Worm (Caenorhabditis elegans) whole organism, late embryonic: ENCODE results near the gene B0334.5.
A peak's percentile ranks its signal among the peaks of the same experiment; 100 is the strongest.

Experiments used
- C08G9.2 ChIP-seq: sonication (generic microtip); optimal IDR thresholded peaks from 2 replicates; lab custom pipeline; 2016; ENCODE audit warnings: mild to moderate bottlenecking, missing genetic modification characterization, moderate library complexity, missing compliant biosample characterization
- F13H6.1 ChIP-seq: sonication (generic microtip); optimal IDR thresholded peaks from 2 replicates; lab custom pipeline; 2016; ENCODE audit warnings: missing genetic modification characterization, missing compliant biosample characterization
- ceh-22 ChIP-seq: sonication (generic microtip); optimal IDR thresholded peaks from 2 replicates; lab custom pipeline; 2017; ENCODE audit warnings: missing biosample characterization, missing genetic modification characterization
- ceh-24 ChIP-seq: sonication (generic microtip); optimal IDR thresholded peaks from 2 replicates; lab custom pipeline; 2016; ENCODE audit warnings: mild to moderate bottlenecking, missing genetic modification characterization, missing compliant biosample characterization
- ceh-34 ChIP-seq: sonication (generic microtip); optimal IDR thresholded peaks from 2 replicates; lab custom pipeline; 2016; ENCODE audit warnings: mild to moderate bottlenecking, missing genetic modification characterization, missing compliant biosample characterization
- ceh-48 ChIP-seq: sonication (generic microtip); optimal IDR thresholded peaks from 2 replicates; lab custom pipeline; 2016; ENCODE audit warnings: missing genetic modification characterization, inconsistent platforms, missing compliant biosample characterization
- ceh-6 ChIP-seq: fragments of 200-800 bp; sonication (Bioruptor generic); optimal IDR thresholded peaks from 2 replicates; lab custom pipeline; 2018; ENCODE audit warnings: mild to moderate bottlenecking, missing genetic modification characterization, missing compliant biosample characterization
- ceh-9 ChIP-seq: sonication (generic microtip); optimal IDR thresholded peaks from 2 replicates; lab custom pipeline; 2016; ENCODE audit warnings: mild to moderate bottlenecking, missing genetic modification characterization, inconsistent platforms, missing compliant biosample characterization
- che-1 ChIP-seq: sonication (generic microtip); optimal IDR thresholded peaks from 2 replicates; lab custom pipeline; 2016; ENCODE audit warnings: mild to moderate bottlenecking, missing genetic modification characterization, missing compliant biosample characterization
- dve-1 ChIP-seq: sonication (generic microtip); optimal IDR thresholded peaks from 2 replicates; lab custom pipeline; 2017; ENCODE audit warnings: antibody characterized with exemption, mild to moderate bottlenecking, missing genetic modification characterization, missing compliant biosample characterization
- elt-2 ChIP-seq: sonication (generic microtip); optimal IDR thresholded peaks from 2 replicates; lab custom pipeline; 2016; ENCODE audit warnings: missing genetic modification reagents, missing genetic modification characterization, missing compliant biosample characterization
- elt-4 ChIP-seq: sonication (generic microtip); optimal IDR thresholded peaks from 2 replicates; lab custom pipeline; 2016; ENCODE audit warnings: missing genetic modification characterization, missing compliant biosample characterization
- ets-4 ChIP-seq: sonication (generic microtip); optimal IDR thresholded peaks from 2 replicates; lab custom pipeline; 2016; ENCODE audit warnings: missing genetic modification characterization, missing compliant biosample characterization
- fax-1 ChIP-seq: sonication (generic microtip); optimal IDR thresholded peaks from 2 replicates; lab custom pipeline; 2016; ENCODE audit warnings: missing genotype, missing genetic modification characterization, missing compliant biosample characterization
- fkh-10 ChIP-seq: fragments of 150-350 bp; optimal IDR thresholded peaks from 2 replicates; lab custom pipeline; 2014; ENCODE audit warnings: missing biosample characterization, missing genetic modification reagents, missing genetic modification characterization
- fkh-6 ChIP-seq: sonication (generic microtip); optimal IDR thresholded peaks from 2 replicates; lab custom pipeline; 2016; ENCODE audit warnings: missing genetic modification characterization, missing compliant biosample characterization
- hlh-30 ChIP-seq: sonication (generic microtip); optimal IDR thresholded peaks from 2 replicates; lab custom pipeline; 2017; ENCODE audit warnings: antibody characterized with exemption, missing genetic modification characterization, missing compliant biosample characterization; ENCODE audit not compliant: insufficient read depth
- lin-11 ChIP-seq: fragments of 200-800 bp; sonication (Bioruptor generic); optimal IDR thresholded peaks from 2 replicates; lab custom pipeline; 2018; ENCODE audit warnings: mild to moderate bottlenecking, missing genetic modification characterization, missing compliant biosample characterization
- nfya-1 ChIP-seq: sonication (generic microtip); optimal IDR thresholded peaks from 2 replicates; lab custom pipeline; 2017; ENCODE audit warnings: missing genetic modification characterization, mild to moderate bottlenecking, missing compliant biosample characterization, antibody characterized with exemption, moderate library complexity
- nhr-11 ChIP-seq: fragments of 150-350 bp; optimal IDR thresholded peaks from 2 replicates; lab custom pipeline; 2014; ENCODE audit warnings: missing biosample characterization, missing genetic modification characterization
- npax-4 ChIP-seq: sonication (generic microtip); optimal IDR thresholded peaks from 2 replicates; lab custom pipeline; 2016; ENCODE audit warnings: missing genetic modification characterization, missing compliant biosample characterization
- pat-9 ChIP-seq: fragments of 200-800 bp; sonication (Bioruptor generic); optimal IDR thresholded peaks from 2 replicates; lab custom pipeline; 2018; ENCODE audit warnings: mild to moderate bottlenecking, missing genetic modification characterization, moderate library complexity, missing compliant biosample characterization
- pax-1 ChIP-seq: fragments of 150-350 bp; optimal IDR thresholded peaks from 2 replicates; lab custom pipeline; 2014; ENCODE audit warnings: missing biosample characterization, missing genetic modification characterization
- pha-2 ChIP-seq: sonication (generic microtip); optimal IDR thresholded peaks from 2 replicates; lab custom pipeline; 2017; ENCODE audit warnings: mild to moderate bottlenecking, missing genetic modification characterization, missing compliant biosample characterization
- rnt-1 ChIP-seq: sonication (generic microtip); optimal IDR thresholded peaks from 2 replicates; lab custom pipeline; 2016; ENCODE audit warnings: missing genetic modification characterization, missing compliant biosample characterization
- sdc-2 ChIP-seq: sonication (generic microtip); optimal IDR thresholded peaks from 2 replicates; lab custom pipeline; 2016; ENCODE audit warnings: missing genotype, missing genetic modification characterization, missing compliant biosample characterization
- sox-2 ChIP-seq: fragments of 200-800 bp; sonication (Bioruptor generic); IDR thresholded peaks from 2 replicates; pipeline ENCODE4 v1.3.6; 2022; ENCODE audit warnings: missing genetic modification reagents, missing genetic modification characterization, missing compliant biosample characterization
- sox-4 ChIP-seq: sonication (generic microtip); optimal IDR thresholded peaks from 2 replicates; lab custom pipeline; 2017; ENCODE audit warnings: mild to moderate bottlenecking, missing genetic modification characterization, inconsistent platforms, missing compliant biosample characterization
- syd-9 ChIP-seq: sonication (generic microtip); optimal IDR thresholded peaks from 2 replicates; lab custom pipeline; 2016; ENCODE audit warnings: mild to moderate bottlenecking, missing genetic modification characterization, moderate library complexity, missing compliant biosample characterization
- tbx-2 ChIP-seq: sonication (generic microtip); optimal IDR thresholded peaks from 2 replicates; lab custom pipeline; 2016; ENCODE audit warnings: missing genetic modification characterization, missing compliant biosample characterization
- tbx-7 ChIP-seq: sonication (generic microtip); optimal IDR thresholded peaks from 2 replicates; lab custom pipeline; 2016; ENCODE audit warnings: missing genotype, missing genetic modification characterization, missing compliant biosample characterization
- unc-55 ChIP-seq: sonication (generic microtip); optimal IDR thresholded peaks from 2 replicates; lab custom pipeline; 2017; ENCODE audit warnings: missing biosample characterization, missing genetic modification reagents, missing genetic modification characterization
- zip-5 ChIP-seq: sonication (generic microtip); optimal IDR thresholded peaks from 2 replicates; lab custom pipeline; 2016; ENCODE audit warnings: missing genetic modification characterization, missing compliant biosample characterization

The B0334.5 gene

DNA sequence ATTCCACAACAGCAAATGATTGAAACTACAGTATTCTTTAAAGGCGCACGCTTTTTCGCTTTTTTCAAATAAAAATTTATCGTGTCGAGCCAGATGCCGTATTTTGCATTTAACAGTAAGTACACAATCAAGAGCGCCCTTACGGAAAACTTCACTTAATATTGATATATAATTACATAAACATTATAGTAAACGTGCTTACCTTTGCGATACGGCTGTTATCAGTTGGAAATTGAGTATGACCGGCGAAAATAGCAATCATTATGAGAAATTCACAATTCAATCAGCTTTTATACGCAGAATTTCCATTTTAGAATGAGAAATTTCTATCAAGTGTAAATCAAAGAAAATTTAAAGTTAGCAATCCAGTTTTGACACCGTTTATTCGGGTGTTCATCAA is 2.7 kb downstream of the B0334.5 start, which contains the start of gene B0334.20:
B0334.20 (minus strand) TSS at position 262 of the 400 bp plus-strand sequence.
- TF ChIP-seq ceh-22 (tag; lab: Kevin White, UChicago) (no peak), sox-4 (tag; lab: Kevin White, UChicago) (no peak), syd-9 (tag; lab: Kevin White, UChicago) (no peak), sox-2 (GFP tag; lab: Robert Waterston, UW) (no peak), fax-1 (tag; lab: Kevin White, UChicago) (no peak), dve-1 (tag; lab: Kevin White, UChicago) (no peak), nfya-1 (no peak), ceh-6 (GFP tag; lab: Kevin White, UChicago) (no peak), pha-2 (tag; lab: Kevin White, UChicago) (no peak)

DNA sequence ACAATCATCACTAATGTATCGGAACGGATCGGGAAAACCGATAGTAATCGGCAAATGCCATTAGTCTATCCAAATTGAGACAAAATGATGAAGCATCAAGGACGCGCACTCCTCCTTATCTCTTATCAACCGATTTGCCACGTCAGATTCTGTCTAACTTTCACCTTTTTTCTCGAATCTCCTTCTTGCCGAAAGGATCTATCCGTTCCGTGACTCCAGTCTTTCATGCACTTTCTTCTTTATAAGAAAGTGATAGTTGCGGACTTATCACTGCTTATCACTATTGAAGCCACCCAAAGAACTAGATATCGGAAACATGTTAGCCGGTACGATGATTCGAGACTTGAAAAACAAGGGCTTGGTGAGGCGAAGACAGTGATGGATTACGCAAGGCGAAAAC is 4.5 kb downstream of the B0334.5 start:
- no peak for TF ChIP-seq C08G9.2

DNA sequence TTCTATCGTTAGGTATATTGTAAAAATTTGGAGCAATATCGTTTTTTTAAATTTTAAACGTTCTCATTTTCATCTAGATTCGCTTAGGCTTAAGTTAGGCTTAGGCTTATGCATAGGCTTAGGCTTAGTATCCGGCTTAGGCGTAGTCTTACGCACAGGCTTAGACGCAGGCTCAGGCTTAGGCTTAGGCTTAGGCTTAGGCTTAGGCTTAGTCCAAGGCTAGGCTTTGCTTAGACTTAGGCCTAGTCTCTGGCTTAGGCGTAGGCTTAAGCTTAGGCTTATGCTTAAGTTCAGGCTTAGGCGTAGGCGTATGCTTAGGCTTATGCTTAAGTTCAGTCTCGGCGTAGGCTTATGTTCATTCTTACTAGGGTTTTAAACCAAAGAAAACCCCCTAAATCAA is 6.3 kb downstream of the B0334.5 start:
- TF ChIP-seq dve-1 (tag; lab: Kevin White, UChicago) (peak; percentile 2), syd-9 (tag; lab: Kevin White, UChicago) (no peak), pha-2 (tag; lab: Kevin White, UChicago) (no peak)
- TF ChIP-seq, all 69 proteins: peak for 1

DNA sequence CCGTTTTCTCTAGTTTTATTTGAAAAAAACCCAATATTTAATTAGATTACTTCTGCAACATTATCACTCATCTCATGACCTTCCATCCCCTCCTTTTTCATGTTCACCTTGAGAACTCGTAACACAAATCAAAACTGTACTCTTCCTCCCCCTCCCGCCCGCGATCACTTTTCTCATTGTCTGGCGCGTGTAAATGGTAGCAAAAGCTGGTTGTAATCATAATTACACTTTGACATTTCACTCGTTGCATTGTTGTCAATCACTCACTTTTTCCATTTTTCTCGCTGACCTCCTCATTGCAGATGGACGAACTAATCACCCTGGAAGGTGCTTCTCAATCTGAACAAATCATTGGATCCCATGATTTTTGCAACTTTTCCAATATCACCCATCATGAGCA is 12.9 kb downstream of the B0334.5 start, which contains the start of gene npr-41:
npr-41 (plus strand) TSS at position 301 of the 400 bp plus-strand sequence.
- TF ChIP-seq che-1 (tag; lab: Kevin White, UChicago), result no peak
- TF ChIP-seq fkh-6 (tag; lab: Kevin White, UChicago), result no peak
- no peak for TF ChIP-seq unc-55 (GFP tag; lab: Kevin White, UChicago)
- TF ChIP-seq ets-4 (tag; lab: Kevin White, UChicago), result no peak
- no peak for TF ChIP-seq lin-11
- TF ChIP-seq ceh-34 (tag; lab: Kevin White, UChicago), result no peak
- TF ChIP-seq nhr-11 (tag; lab: Kevin White, UChicago), result no peak
- no peak for TF ChIP-seq elt-2 (tag; lab: Kevin White, UChicago)
- no peak for TF ChIP-seq fkh-10 (GFP tag; lab: Kevin White, UChicago)
- TF ChIP-seq hlh-30 (tag; lab: Kevin White, UChicago), result no peak
- no peak for TF ChIP-seq fax-1 (tag; lab: Kevin White, UChicago)
- no peak for TF ChIP-seq ceh-9 (tag; lab: Kevin White, UChicago)

DNA sequence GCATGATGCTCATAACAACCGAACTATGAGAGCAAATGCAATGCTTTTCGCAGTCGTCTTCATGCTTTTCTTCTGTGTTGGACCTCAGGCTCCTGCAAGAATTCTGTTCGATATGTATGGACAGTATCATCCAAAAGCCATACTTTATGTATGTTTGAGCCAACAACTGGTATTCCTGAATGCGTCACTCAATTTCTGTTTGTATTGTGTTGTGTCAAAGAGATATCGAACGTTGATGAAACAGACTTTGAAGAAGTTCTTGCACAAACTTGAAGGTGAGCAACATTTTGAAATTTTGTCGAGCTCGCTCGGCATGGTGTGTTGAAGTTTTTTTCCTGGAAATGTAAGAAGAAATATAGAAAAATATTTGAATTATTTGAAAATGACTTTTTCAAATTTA is 15.5 kb downstream of the B0334.5 start:
- TF ChIP-seq ceh-6 (GFP tag; lab: Kevin White, UChicago), result no peak
- TF ChIP-seq sdc-2 (tag; lab: Kevin White, UChicago), result no peak
- TF ChIP-seq fkh-6 (tag; lab: Kevin White, UChicago), result no peak
- no peak for TF ChIP-seq tbx-7 (tag; lab: Kevin White, UChicago)
- no peak for TF ChIP-seq rnt-1

DNA sequence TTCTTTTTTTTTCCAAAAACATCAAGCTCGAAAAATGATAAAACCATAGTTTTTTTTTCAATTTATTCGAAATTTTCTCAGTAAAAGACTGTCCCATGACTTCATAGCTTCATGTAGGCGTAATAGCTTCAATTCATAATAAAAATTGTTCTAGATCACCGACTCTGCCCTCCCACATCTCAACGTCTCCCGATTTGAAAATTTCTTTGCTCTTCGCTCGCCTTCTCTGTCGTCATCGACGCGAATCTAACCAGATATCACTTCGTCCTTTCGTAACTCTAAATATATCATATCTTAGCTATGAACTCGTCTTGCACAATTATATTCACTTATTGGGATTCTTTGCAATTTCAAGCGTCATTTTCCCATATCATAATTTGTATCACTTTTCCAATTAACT is 17.3 kb downstream of the B0334.5 start, which contains the start of gene srh-44:
srh-44 (plus strand) TSS at position 301 of the 400 bp plus-strand sequence.
- TF ChIP-seq elt-4 (no peak), F13H6.1 (tag; lab: Kevin White, UChicago) (no peak), npax-4 (tag; lab: Kevin White, UChicago) (no peak), syd-9 (tag; lab: Kevin White, UChicago) (no peak), nfya-1 (no peak), tbx-2 (no peak), pax-1 (tag; lab: Kevin White, UChicago) (no peak), fax-1 (tag; lab: Kevin White, UChicago) (no peak), zip-5 (no peak), ceh-48 (tag; lab: Kevin White, UChicago) (no peak), pat-9 (tag; lab: Kevin White, UChicago) (no peak), ceh-24 (tag; lab: Kevin White, UChicago) (no peak), sox-2 (GFP tag; lab: Robert Waterston, UW) (no peak)
